Worm (Caenorhabditis elegans) whole organism, L2 larva: Measurements from ENCODE around the gene clec-118.

Experiments used
- C34F6.9 ChIP-seq: fragments of 150-350 bp; optimal IDR thresholded peaks from 2 replicates; lab custom pipeline; 2014; ENCODE audit warnings: missing biosample characterization, missing genetic modification characterization
- F13H6.1 ChIP-seq: sonication (generic microtip); optimal IDR thresholded peaks from 2 replicates; lab custom pipeline; 2016; ENCODE audit warnings: missing genetic modification characterization, missing compliant biosample characterization
- R02D3.7 ChIP-seq: fragments of 150-350 bp; optimal IDR thresholded peaks from 2 replicates; lab custom pipeline; 2014; ENCODE audit warnings: missing biosample characterization, missing genetic modification characterization
- Y55F3AM.14 ChIP-seq: fragments of 200-800 bp; sonication (Bioruptor generic); optimal IDR thresholded peaks from 2 replicates; lab custom pipeline; 2018; ENCODE audit warnings: mild to moderate bottlenecking, missing genetic modification characterization, missing compliant biosample characterization
- ZK546.5 ChIP-seq: sonication (generic microtip); optimal IDR thresholded peaks from 2 replicates; lab custom pipeline; 2017; ENCODE audit warnings: missing biosample characterization, missing genetic modification characterization
- alr-1 ChIP-seq: fragments of 150-350 bp; optimal IDR thresholded peaks from 2 replicates; lab custom pipeline; 2014; ENCODE audit warnings: missing biosample characterization, missing genetic modification characterization
- aly-2 ChIP-seq: fragments of 150-350 bp; optimal IDR thresholded peaks from 2 replicates; lab custom pipeline; 2014; ENCODE audit warnings: missing biosample characterization, missing genetic modification characterization
- ama-1 ChIP-seq: fragments of 150-350 bp; optimal IDR thresholded peaks from 2 replicates; lab custom pipeline; 2018; ENCODE audit warnings: inconsistent platforms
- blmp-1 ChIP-seq: sonication (generic microtip); optimal IDR thresholded peaks from 2 replicates; lab custom pipeline; 2017; ENCODE audit warnings: missing genetic modification characterization, mild to moderate bottlenecking, missing compliant biosample characterization, antibody characterized with exemption, moderate library complexity; ENCODE audit not compliant: insufficient read depth
- ceh-16 ChIP-seq: fragments of 150-350 bp; optimal IDR thresholded peaks from 2 replicates; lab custom pipeline; 2014; ENCODE audit warnings: missing biosample characterization, missing genetic modification characterization
- ceh-82 ChIP-seq: fragments of 150-350 bp; optimal IDR thresholded peaks from 2 replicates; lab custom pipeline; 2014; ENCODE audit warnings: missing biosample characterization, missing genetic modification characterization
- crh-2 ChIP-seq: sonication (generic microtip); optimal IDR thresholded peaks from 2 replicates; lab custom pipeline; 2017; ENCODE audit warnings: missing biosample characterization, missing genetic modification characterization
- dmd-4 ChIP-seq: sonication (generic microtip); optimal IDR thresholded peaks from 2 replicates; lab custom pipeline; 2017; ENCODE audit warnings: missing biosample characterization, missing genetic modification characterization
- egl-27 ChIP-seq: sonication (generic microtip); optimal IDR thresholded peaks from 3 replicates; lab custom pipeline; 2017; ENCODE audit warnings: missing biosample characterization, missing genetic modification reagents, missing genetic modification characterization
- elt-1 ChIP-seq: fragments of 150-350 bp; optimal IDR thresholded peaks from 2 replicates; lab custom pipeline; 2014; ENCODE audit warnings: missing biosample characterization, missing genetic modification characterization
- elt-3 ChIP-seq: sonication (generic microtip); optimal IDR thresholded peaks from 2 replicates; lab custom pipeline; 2017; ENCODE audit warnings: missing biosample characterization, missing genetic modification characterization
- fos-1 ChIP-seq: fragments of 150-350 bp; optimal IDR thresholded peaks from 2 replicates; lab custom pipeline; 2014; ENCODE audit warnings: missing biosample characterization, missing genetic modification characterization
- gmeb-1 ChIP-seq: fragments of 150-350 bp; optimal IDR thresholded peaks from 2 replicates; lab custom pipeline; 2014; ENCODE audit warnings: missing biosample characterization, missing genetic modification characterization
- lin-11 ChIP-seq: fragments of 150-350 bp; sonication (generic microtip); optimal IDR thresholded peaks from 2 replicates; lab custom pipeline; 2014; ENCODE audit warnings: missing biosample characterization, missing genetic modification characterization, inconsistent platforms, mixed read lengths
- lin-13 ChIP-seq: fragments of 150-350 bp; optimal IDR thresholded peaks from 2 replicates; lab custom pipeline; 2014; ENCODE audit warnings: missing biosample characterization, missing genetic modification reagents, missing genetic modification characterization
- lin-39 ChIP-seq: fragments of 150-350 bp; optimal IDR thresholded peaks from 2 replicates; lab custom pipeline; 2014; ENCODE audit warnings: missing biosample characterization, missing genetic modification reagents, missing genetic modification characterization
- lsy-2 ChIP-seq, 2 experiments: fragments of 150-350 bp in 1 of 2; sonication (generic microtip) in 1 of 2; optimal IDR thresholded peaks; 2 replicates each; lab custom pipeline; 2014 to 2017; ENCODE audit warnings: missing biosample characterization in 2 of 2, missing genetic modification characterization in 2 of 2
- mab-5 ChIP-seq: fragments of 150-350 bp; optimal IDR thresholded peaks from 2 replicates; lab custom pipeline; 2014; ENCODE audit warnings: missing biosample characterization, missing genetic modification characterization
- mbf-1 ChIP-seq: sonication (generic microtip); optimal IDR thresholded peaks from 2 replicates; lab custom pipeline; 2017; ENCODE audit warnings: missing biosample characterization, missing genetic modification characterization
- mdl-1 ChIP-seq, 2 experiments: fragments of 150-350 bp in 1 of 2; sonication (generic microtip) in 1 of 2; optimal IDR thresholded peaks; 2 replicates each; lab custom pipeline; 2017; ENCODE audit warnings: missing biosample characterization in 2 of 2, missing genetic modification characterization in 2 of 2
- nhr-10 ChIP-seq: sonication (generic microtip); optimal IDR thresholded peaks from 2 replicates; lab custom pipeline; 2017; ENCODE audit warnings: missing biosample characterization, missing genetic modification characterization
- nhr-11 ChIP-seq: fragments of 150-350 bp; optimal IDR thresholded peaks from 2 replicates; lab custom pipeline; 2014; ENCODE audit warnings: missing biosample characterization, missing genetic modification characterization
- nhr-12 ChIP-seq: fragments of 150-350 bp; optimal IDR thresholded peaks from 2 replicates; lab custom pipeline; 2014; ENCODE audit warnings: missing biosample characterization, missing genetic modification characterization
- nhr-129 ChIP-seq: fragments of 150-350 bp; optimal IDR thresholded peaks from 2 replicates; lab custom pipeline; 2014; ENCODE audit warnings: missing biosample characterization, missing genetic modification characterization
- nhr-21 ChIP-seq: fragments of 150-350 bp; optimal IDR thresholded peaks from 2 replicates; lab custom pipeline; 2014; ENCODE audit warnings: missing biosample characterization, missing genetic modification characterization
- nhr-23 ChIP-seq: fragments of 150-350 bp; optimal IDR thresholded peaks from 2 replicates; lab custom pipeline; 2014; ENCODE audit warnings: missing biosample characterization, missing genetic modification reagents, missing genetic modification characterization
- nhr-237 ChIP-seq: fragments of 150-350 bp; optimal IDR thresholded peaks from 2 replicates; lab custom pipeline; 2014; ENCODE audit warnings: missing biosample characterization, missing genetic modification characterization
- nhr-25 ChIP-seq: fragments of 150-350 bp; sonication (generic microtip); optimal IDR thresholded peaks from 3 replicates; lab custom pipeline; 2014; ENCODE audit warnings: missing biosample characterization, missing genetic modification characterization
- nhr-6 ChIP-seq: fragments of 150-350 bp; optimal IDR thresholded peaks from 2 replicates; lab custom pipeline; 2014; ENCODE audit warnings: missing biosample characterization, missing genetic modification characterization
- nhr-77 ChIP-seq: fragments of 150-350 bp; optimal IDR thresholded peaks from 2 replicates; lab custom pipeline; 2014; ENCODE audit warnings: missing biosample characterization, missing genetic modification characterization
- peb-1 ChIP-seq: fragments of 150-350 bp; optimal IDR thresholded peaks from 2 replicates; lab custom pipeline; 2014; ENCODE audit warnings: missing biosample characterization, missing genetic modification characterization
- sem-4 ChIP-seq: fragments of 150-350 bp; optimal IDR thresholded peaks from 2 replicates; lab custom pipeline; 2014; ENCODE audit warnings: missing biosample characterization, missing genetic modification reagents, missing genetic modification characterization
- skn-1 ChIP-seq: sonication (generic microtip); optimal IDR thresholded peaks from 2 replicates; lab custom pipeline; 2017; ENCODE audit warnings: missing biosample characterization, missing genetic modification characterization
- sma-3 ChIP-seq: sonication (generic microtip); optimal IDR thresholded peaks from 2 replicates; lab custom pipeline; 2016; ENCODE audit warnings: missing genetic modification reagents, missing genetic modification characterization, missing compliant biosample characterization
- sma-9 ChIP-seq, 2 experiments: fragments of 150-350 bp in 1 of 2; sonication (generic microtip) in 1 of 2; optimal IDR thresholded peaks; 2 replicates each; lab custom pipeline; 2014 to 2016; ENCODE audit warnings: missing genetic modification characterization in 2 of 2, mild to moderate bottlenecking in 1 of 2, missing biosample characterization in 1 of 2, missing compliant biosample characterization in 1 of 2, missing genetic modification reagents in 1 of 2, moderate library complexity in 1 of 2
- snpc-4 ChIP-seq: fragments of 150-350 bp; optimal IDR thresholded peaks from 2 replicates; lab custom pipeline; 2014; ENCODE audit warnings: missing biosample characterization, missing genetic modification characterization
- unc-39 ChIP-seq: fragments of 150-350 bp; optimal IDR thresholded peaks from 2 replicates; lab custom pipeline; 2014; ENCODE audit warnings: missing biosample characterization, missing genetic modification characterization
- unc-55 ChIP-seq: fragments of 150-350 bp; sonication (generic microtip); optimal IDR thresholded peaks from 3 replicates; lab custom pipeline; 2014; ENCODE audit warnings: missing biosample characterization, missing genetic modification reagents, missing genetic modification characterization
- unc-62 ChIP-seq: fragments of 150-350 bp; optimal IDR thresholded peaks from 2 replicates; lab custom pipeline; 2014; ENCODE audit warnings: missing biosample characterization, missing genetic modification reagents, missing genetic modification characterization
- zag-1 ChIP-seq: fragments of 150-350 bp; optimal IDR thresholded peaks from 2 replicates; lab custom pipeline; 2014; ENCODE audit warnings: missing biosample characterization, missing genetic modification characterization
- ztf-1 ChIP-seq: fragments of 200-800 bp; sonication (Bioruptor generic); conservative IDR thresholded peaks from 2 replicates; pipeline ENCODE4 v1.3.6; 2022; ENCODE audit warnings: missing genetic modification characterization, missing compliant biosample characterization
- ztf-11 ChIP-seq: sonication (generic microtip); optimal IDR thresholded peaks from 2 replicates; lab custom pipeline; 2017; ENCODE audit warnings: missing biosample characterization, missing genetic modification characterization
- ztf-4 ChIP-seq: fragments of 150-350 bp; optimal IDR thresholded peaks from 2 replicates; lab custom pipeline; 2014; ENCODE audit warnings: missing biosample characterization, missing genetic modification characterization

clec-118 gene

DNA sequence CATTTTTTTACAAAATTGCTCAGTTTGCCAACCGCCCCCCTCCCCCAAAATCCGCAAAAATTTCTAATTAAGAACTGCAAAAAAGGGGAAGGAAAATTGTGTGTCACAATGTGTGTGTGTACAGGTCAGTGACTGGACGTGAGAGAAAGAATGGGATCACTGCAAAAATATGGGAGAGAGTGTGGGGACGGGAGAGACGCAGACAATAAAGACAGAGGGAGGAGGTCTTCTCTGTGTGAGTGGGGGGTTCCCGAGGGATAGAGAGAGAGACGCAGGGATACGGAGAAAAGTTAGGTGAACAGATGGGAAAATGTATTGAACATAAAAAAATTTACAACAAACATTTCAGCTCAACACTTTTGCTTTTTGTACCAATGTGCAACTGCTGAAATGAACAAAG, 13.7 kb upstream of the clec-118 start:
- TF ChIP-seq nhr-25 (tag; lab: Kevin White, UChicago): peak; percentile 73
- peak; percentile 3 for TF ChIP-seq crh-2 (tag; lab: Kevin White, UChicago)
- no peak for TF ChIP-seq ceh-16 (tag; lab: Kevin White, UChicago)
- TF ChIP-seq unc-62 (GFP tag; lab: Kevin White, UChicago): no peak
- TF ChIP-seq nhr-129: peak; percentile 36
- no peak for TF ChIP-seq ztf-4 (tag; lab: Kevin White, UChicago)
- no peak for TF ChIP-seq ztf-11 (tag; lab: Kevin White, UChicago)
- TF ChIP-seq lin-39 (tag; lab: Kevin White, UChicago): no peak
- TF ChIP-seq nhr-6: no peak
- peak; percentile 63 for TF ChIP-seq fos-1
- peak; percentile 56 for TF ChIP-seq sma-3 (GFP tag; lab: Kevin White, UChicago)
- TF ChIP-seq alr-1 (tag; lab: Kevin White, UChicago): no peak
- peak; percentile 4 for TF ChIP-seq blmp-1 (tag; lab: Kevin White, UChicago)
- TF ChIP-seq sem-4: no peak
- TF ChIP-seq aly-2 (tag; lab: Kevin White, UChicago): no peak
- no peak for TF ChIP-seq nhr-23
- TF ChIP-seq ZK546.5: no peak
- peak; percentile 46 for TF ChIP-seq C34F6.9 (tag; lab: Kevin White, UChicago)
- TF ChIP-seq nhr-10 (tag; lab: Kevin White, UChicago): no peak
- no peak for TF ChIP-seq dmd-4
- no peak for TF ChIP-seq lsy-2 (tag; optimal IDR thresholded peaks at IDR 0.05; lab: Kevin White, UChicago)
- no peak for TF ChIP-seq lin-13 (GFP tag; lab: Kevin White, UChicago)
- no peak for TF ChIP-seq ama-1 (lab: Kevin White, UChicago)
- no peak for TF ChIP-seq Y55F3AM.14 (GFP tag; lab: Kevin White, UChicago)
- TF ChIP-seq elt-1 (tag; lab: Kevin White, UChicago): no peak
- TF ChIP-seq skn-1 (tag; lab: Kevin White, UChicago): no peak
- no peak for TF ChIP-seq mbf-1 (tag; lab: Kevin White, UChicago)
- peak; percentile 53 for TF ChIP-seq gmeb-1
- TF ChIP-seq egl-27 (tag; lab: Kevin White, UChicago): peak; percentile 1
- no peak for TF ChIP-seq unc-55 (GFP tag; lab: Kevin White, UChicago)
- no peak for TF ChIP-seq nhr-21 (tag; lab: Kevin White, UChicago)
- no peak for TF ChIP-seq zag-1 (tag; lab: Kevin White, UChicago)
- no peak for TF ChIP-seq snpc-4 (tag; lab: Kevin White, UChicago)
- no peak for TF ChIP-seq R02D3.7 (tag; lab: Kevin White, UChicago)
- TF ChIP-seq nhr-11 (tag; lab: Kevin White, UChicago): no peak
- no peak for TF ChIP-seq peb-1 (tag; lab: Kevin White, UChicago)
- no peak for TF ChIP-seq nhr-77 (tag; lab: Kevin White, UChicago)
- peak; percentile 74 for TF ChIP-seq F13H6.1 (tag; lab: Kevin White, UChicago)
- no peak for TF ChIP-seq lin-11
- no peak for TF ChIP-seq elt-3 (tag; lab: Kevin White, UChicago)
- TF ChIP-seq ztf-1 (GFP tag; lab: Robert Waterston, UW): no peak
- no peak for TF ChIP-seq mab-5 (tag; lab: Kevin White, UChicago)
- no peak for TF ChIP-seq unc-39
- peak; percentile 59 for TF ChIP-seq sma-9 (GFP tag; optimal IDR thresholded peaks at IDR 0.05; lab: Kevin White, UChicago)
- no peak for TF ChIP-seq sma-9 (tag; optimal IDR thresholded peaks at IDR 0.05; lab: Kevin White, UChicago)
- no peak for TF ChIP-seq ceh-82 (tag; lab: Kevin White, UChicago)
- TF ChIP-seq mdl-1 (tag; optimal IDR thresholded peaks at IDR 0.05; lab: Kevin White, UChicago): no peak
- no peak for TF ChIP-seq nhr-12 (tag; lab: Kevin White, UChicago)
- TF ChIP-seq nhr-237 (tag; lab: Kevin White, UChicago): no peak
